Worm (Caenorhabditis elegans) whole organism, L1 larva: ENCODE results near the gene F55B11.2.
A peak's percentile ranks its signal among the peaks of the same experiment; 100 is the strongest.

ENCODE experiments used
- C34B4.2 ChIP-seq: sonication (generic microtip); optimal IDR thresholded peaks from 2 replicates; lab custom pipeline; 2017; ENCODE audit warnings: mild to moderate bottlenecking, missing genetic modification characterization, missing compliant biosample characterization
- F16B12.6 ChIP-seq: fragments of 150-350 bp; optimal IDR thresholded peaks from 2 replicates; lab custom pipeline; 2014; ENCODE audit warnings: missing biosample characterization, missing genetic modification characterization
- ama-1 ChIP-seq: fragments of 150-350 bp; optimal IDR thresholded peaks from 2 replicates; lab custom pipeline; 2014
- blmp-1 ChIP-seq: fragments of 150-350 bp; optimal IDR thresholded peaks from 2 replicates; lab custom pipeline; 2014; ENCODE audit warnings: missing biosample characterization, missing genetic modification characterization
- ceh-63 ChIP-seq: fragments of 200-800 bp; sonication (Bioruptor generic); optimal IDR thresholded peaks from 2 replicates; lab custom pipeline; 2018; ENCODE audit warnings: mild to moderate bottlenecking, missing genetic modification characterization, missing compliant biosample characterization
- ceh-90 ChIP-seq: sonication (generic microtip); optimal IDR thresholded peaks from 2 replicates; lab custom pipeline; 2016; ENCODE audit warnings: missing genetic modification characterization, missing compliant biosample characterization
- ces-1 ChIP-seq: fragments of 150-350 bp; optimal IDR thresholded peaks from 2 replicates; lab custom pipeline; 2014; ENCODE audit warnings: missing biosample characterization, missing genetic modification reagents, missing genetic modification characterization
- dsc-1 ChIP-seq: sonication (generic microtip); optimal IDR thresholded peaks from 2 replicates; lab custom pipeline; 2016; ENCODE audit warnings: mild to moderate bottlenecking, missing genetic modification characterization, missing compliant biosample characterization
- efl-1 ChIP-seq, 4 experiments: fragments of 150-350 bp; optimal IDR thresholded peaks in 3 of 4; peaks in 1 of 4; 1 replicate in 1 of 4; 2 replicates in 3 of 4; lab custom pipeline; 2014; ENCODE audit warnings: missing biosample characterization in 2 of 4, missing genetic modification characterization in 2 of 4, missing genetic modification reagents in 2 of 4
- efl-3 ChIP-seq: fragments of 200-800 bp; sonication (Bioruptor generic); optimal IDR thresholded peaks from 2 replicates; lab custom pipeline; 2018; ENCODE audit warnings: mild to moderate bottlenecking, missing genetic modification characterization, missing compliant biosample characterization
- egl-13 ChIP-seq: sonication (generic microtip); optimal IDR thresholded peaks from 2 replicates; lab custom pipeline; 2016; ENCODE audit warnings: missing genotype, missing genetic modification reagents, missing genetic modification characterization, missing compliant biosample characterization
- egl-27 ChIP-seq, 2 experiments: fragments of 150-350 bp in 1 of 2; sonication (generic microtip); optimal IDR thresholded peaks; 3 replicates each; lab custom pipeline; 2017 to 2018; ENCODE audit warnings: missing biosample characterization in 2 of 2, missing genetic modification characterization in 2 of 2, missing genetic modification reagents in 2 of 2
- ets-5 ChIP-seq: fragments of 200-800 bp; sonication (Bioruptor generic); IDR thresholded peaks from 2 replicates; pipeline ENCODE4 v1.3.6; 2022; ENCODE audit warnings: missing genetic modification characterization, missing compliant biosample characterization
- grh-1 ChIP-seq: fragments of 200-800 bp; sonication (Bioruptor generic); IDR thresholded peaks from 2 replicates; pipeline ENCODE4 v1.3.6; 2022; ENCODE audit warnings: missing genetic modification reagents, missing genetic modification characterization, missing compliant biosample characterization
- hlh-4 ChIP-seq: sonication (generic microtip); optimal IDR thresholded peaks from 2 replicates; lab custom pipeline; 2016; ENCODE audit warnings: mild to moderate bottlenecking, missing genetic modification characterization, missing compliant biosample characterization
- hpl-2 ChIP-seq: fragments of 150-350 bp; optimal IDR thresholded peaks from 2 replicates; lab custom pipeline; 2014; ENCODE audit warnings: missing biosample characterization, missing genetic modification reagents, missing genetic modification characterization
- isw-1 ChIP-seq: fragments of 200-800 bp; sonication (Bioruptor generic); IDR thresholded peaks from 2 replicates; pipeline ENCODE4 v1.3.6; 2022; ENCODE audit warnings: missing genetic modification characterization, missing compliant biosample characterization
- jun-1 ChIP-seq: fragments of 150-350 bp; optimal IDR thresholded peaks from 2 replicates; lab custom pipeline; 2014; ENCODE audit warnings: missing biosample characterization, missing genetic modification reagents, missing genetic modification characterization
- lin-13 ChIP-seq: fragments of 150-350 bp; optimal IDR thresholded peaks from 2 replicates; lab custom pipeline; 2014; ENCODE audit warnings: missing biosample characterization, missing genetic modification reagents, missing genetic modification characterization
- lin-15B ChIP-seq: fragments of 150-350 bp; sonication (generic microtip); optimal IDR thresholded peaks from 3 replicates; lab custom pipeline; 2014; ENCODE audit warnings: missing biosample characterization, missing genetic modification characterization
- nhr-11 ChIP-seq: fragments of 150-350 bp; optimal IDR thresholded peaks from 2 replicates; lab custom pipeline; 2014; ENCODE audit warnings: missing biosample characterization, missing genetic modification characterization
- nhr-47 ChIP-seq: sonication (generic microtip); optimal IDR thresholded peaks from 2 replicates; lab custom pipeline; 2016; ENCODE audit warnings: mild to moderate bottlenecking, missing genetic modification characterization, moderate library complexity, missing compliant biosample characterization
- nhr-71 ChIP-seq: sonication (generic microtip); optimal IDR thresholded peaks from 2 replicates; lab custom pipeline; 2016; ENCODE audit warnings: mild to moderate bottlenecking, missing genetic modification characterization, moderate library complexity, missing compliant biosample characterization
- nhr-76 ChIP-seq: sonication (generic microtip); optimal IDR thresholded peaks from 2 replicates; lab custom pipeline; 2017; ENCODE audit warnings: missing biosample characterization, missing genetic modification characterization
- nhr-85 ChIP-seq: sonication (generic microtip); peaks from one replicate; lab custom pipeline; 2016; ENCODE audit warnings: missing genetic modification characterization, inconsistent platforms, missing compliant biosample characterization
- nhr-90 ChIP-seq: sonication (generic microtip); optimal IDR thresholded peaks from 2 replicates; lab custom pipeline; 2016; ENCODE audit warnings: mild to moderate bottlenecking, missing genetic modification characterization, missing compliant biosample characterization; ENCODE audit not compliant: poor library complexity
- pag-3 ChIP-seq: sonication (generic microtip); optimal IDR thresholded peaks from 2 replicates; lab custom pipeline; 2017; ENCODE audit warnings: missing genetic modification characterization, mild to moderate bottlenecking, missing compliant biosample characterization, antibody characterized with exemption, borderline replicate concordance; ENCODE audit not compliant: insufficient read depth
- pax-3 ChIP-seq: fragments of 200-800 bp; sonication (Bioruptor generic); optimal IDR thresholded peaks from 2 replicates; lab custom pipeline; 2018; ENCODE audit warnings: mild to moderate bottlenecking, missing genetic modification characterization, moderate library complexity, missing compliant biosample characterization
- skn-1 ChIP-seq: fragments of 150-350 bp; optimal IDR thresholded peaks from 2 replicates; lab custom pipeline; 2014; ENCODE audit warnings: missing biosample characterization, missing genetic modification characterization
- snpc-4 ChIP-seq: fragments of 150-350 bp; optimal IDR thresholded peaks from 2 replicates; lab custom pipeline; 2014; ENCODE audit warnings: missing biosample characterization, missing genetic modification characterization
- snu-23 ChIP-seq: sonication (generic microtip); optimal IDR thresholded peaks from 2 replicates; lab custom pipeline; 2016; ENCODE audit warnings: missing genetic modification characterization, missing compliant biosample characterization
- sup-37 ChIP-seq: fragments of 200-800 bp; sonication (Bioruptor generic); optimal IDR thresholded peaks from 2 replicates; lab custom pipeline; 2018; ENCODE audit warnings: mild to moderate bottlenecking, missing genetic modification characterization, missing compliant biosample characterization
- unc-30 ChIP-seq: sonication (generic microtip); optimal IDR thresholded peaks from 2 replicates; lab custom pipeline; 2017; ENCODE audit warnings: missing biosample characterization, missing genetic modification characterization
- unc-62 ChIP-seq: fragments of 150-350 bp; optimal IDR thresholded peaks from 2 replicates; lab custom pipeline; 2014; ENCODE audit warnings: missing biosample characterization, missing genetic modification reagents, missing genetic modification characterization

F55B11.2 gene

ce11 chrIV:14412655-14413054 is 10.4 kb downstream of the F55B11.2 start, which contains the start of gene xdh-1:
xdh-1 (minus strand) TSS chrIV:14412894.
- TF ChIP-seq unc-30 (tag; lab: Kevin White, UChicago), result no peak
- no peak for TF ChIP-seq nhr-90
- TF ChIP-seq unc-62 (GFP tag; lab: Kevin White, UChicago), result no peak

ce11 chrIV:14408569-14408968 is 14.5 kb downstream of the F55B11.2 start:
- no peak for TF ChIP-seq dsc-1 (tag; lab: Kevin White, UChicago)
- no peak for TF ChIP-seq nhr-71
- no peak for TF ChIP-seq egl-27 (tag; optimal IDR thresholded peaks at IDR 0.05; lab: Kevin White, UChicago)
- TF ChIP-seq pag-3 (tag; lab: Kevin White, UChicago), result no peak
- TF ChIP-seq nhr-90, result no peak
- TF ChIP-seq hpl-2 (GFP tag; lab: Kevin White, UChicago), result no peak
- no peak for TF ChIP-seq nhr-76 (tag; lab: Kevin White, UChicago)
- TF ChIP-seq ets-5, result no peak
- TF ChIP-seq ceh-63 (GFP tag; lab: Kevin White, UChicago), result no peak
- no peak for TF ChIP-seq grh-1 (GFP tag; lab: Robert Waterston, UW)
- TF ChIP-seq jun-1 (tag; lab: Kevin White, UChicago), result no peak
- TF ChIP-seq pax-3 (tag; lab: Kevin White, UChicago), result no peak

- no peak for TF ChIP-seq pag-3 (tag; lab: Kevin White, UChicago)
- no peak for TF ChIP-seq nhr-11 (tag; lab: Kevin White, UChicago)
- TF ChIP-seq ceh-90 (tag; lab: Kevin White, UChicago), result no peak
These were observed 27.6 kb downstream of the F55B11.2 start for ce11 chrIV:14395531-14395930.

- no peak for TF ChIP-seq ceh-90 (tag; lab: Kevin White, UChicago)
- TF ChIP-seq skn-1 (tag; lab: Kevin White, UChicago), result no peak
- TF ChIP-seq ama-1 (lab: Kevin White, UChicago), result no peak
- no peak for TF ChIP-seq hlh-4 (tag; lab: Kevin White, UChicago)
- no peak for TF ChIP-seq C34B4.2 (tag; lab: Kevin White, UChicago)
- TF ChIP-seq isw-1 (GFP tag; lab: Robert Waterston, UW), result no peak
- TF ChIP-seq snpc-4 (tag; lab: Kevin White, UChicago), result no peak
- no peak for TF ChIP-seq sup-37 (GFP tag; lab: Kevin White, UChicago)
- no peak for TF ChIP-seq efl-3 (GFP tag; lab: Kevin White, UChicago)
- TF ChIP-seq egl-13 (tag; lab: Kevin White, UChicago), result no peak
These were observed 28.3 kb downstream of the F55B11.2 start for ce11 chrIV:14394812-14395211.

ce11 chrIV:14393838-14394237 is 29.3 kb downstream of the F55B11.2 start, which contains the start of gene clc-8:
clc-8 (plus strand) TSS chrIV:14394138.
- TF ChIP-seq lin-15B (tag; lab: Kevin White, UChicago) (no peak), nhr-85 (tag; lab: Kevin White, UChicago) (no peak), efl-1 (optimal IDR thresholded peaks at IDR 0.05; lab: Kevin White, UChicago) (no peak), efl-1 (GFP tag; optimal IDR thresholded peaks at IDR 0.05 in 1 of 2; lab: Kevin White, UChicago) (peak in 1 of 2 experiments; percentile 7), ama-1 (lab: Kevin White, UChicago) (no peak), F16B12.6 (tag; lab: Kevin White, UChicago) (no peak)

- TF ChIP-seq lin-13 (GFP tag; lab: Kevin White, UChicago), result no peak
- peak; percentile 5 for TF ChIP-seq snu-23 (GFP tag; lab: Kevin White, UChicago)
- no peak for TF ChIP-seq ces-1 (GFP tag; lab: Kevin White, UChicago)
- no peak for TF ChIP-seq nhr-47 (tag; lab: Kevin White, UChicago)
- peak; percentile 95 for TF ChIP-seq blmp-1 (tag; lab: Kevin White, UChicago)
- TF ChIP-seq nhr-85 (tag; lab: Kevin White, UChicago), result peak; percentile 27
These were observed 31.3 kb downstream of the F55B11.2 start for ce11 chrIV:14391746-14392145.
